Worm (Caenorhabditis elegans) whole organism, young adult: ENCODE results near the gene glrx-21.

Source experiments
- B0019.2 ChIP-seq: fragments of 200-800 bp; sonication (Bioruptor generic); conservative IDR thresholded peaks from 2 replicates; pipeline ENCODE4 v1.3.6; 2022; ENCODE audit warnings: missing genetic modification reagents, missing genetic modification characterization, missing compliant biosample characterization
- C06A6.2 ChIP-seq: fragments of 200-800 bp; sonication (Bioruptor generic); conservative IDR thresholded peaks from 2 replicates; pipeline ENCODE4 v1.3.6; 2022; ENCODE audit warnings: missing genetic modification characterization, missing compliant biosample characterization
- F33H1.4 ChIP-seq: fragments of 200-800 bp; sonication (Bioruptor generic); IDR thresholded peaks from 2 replicates; pipeline ENCODE4 v1.3.6; 2022; ENCODE audit warnings: missing genetic modification reagents, missing genetic modification characterization, missing compliant biosample characterization
- F37B4.10 ChIP-seq: fragments of 200-800 bp; sonication (Bioruptor generic); IDR thresholded peaks from 2 replicates; pipeline ENCODE4 v1.3.6; 2022; ENCODE audit warnings: missing genetic modification characterization, missing compliant biosample characterization
- F52B5.7 ChIP-seq: sonication (generic microtip); optimal IDR thresholded peaks from 2 replicates; lab custom pipeline; 2016; ENCODE audit warnings: mild to moderate bottlenecking, missing genetic modification characterization, missing compliant biosample characterization
- K11D2.4 ChIP-seq: fragments of 200-800 bp; sonication (Bioruptor generic); IDR thresholded peaks from 2 replicates; pipeline ENCODE4 v1.3.6; 2022; ENCODE audit warnings: missing genetic modification reagents, missing genetic modification characterization, missing compliant biosample characterization
- T07F8.4 ChIP-seq: sonication (generic microtip); optimal IDR thresholded peaks from 2 replicates; lab custom pipeline; 2016; ENCODE audit warnings: mild to moderate bottlenecking, missing genetic modification characterization, moderate library complexity, missing compliant biosample characterization
- T26A5.8 ChIP-seq: sonication (generic microtip); optimal IDR thresholded peaks from 2 replicates; lab custom pipeline; 2016; ENCODE audit warnings: missing genetic modification characterization, missing compliant biosample characterization
- Y53F4B.3 ChIP-seq: fragments of 200-800 bp; sonication (Bioruptor generic); IDR thresholded peaks from 2 replicates; pipeline ENCODE4 v1.3.6; 2022; ENCODE audit warnings: missing genetic modification reagents, missing genetic modification characterization, missing compliant biosample characterization
- Y79H2A.3 ChIP-seq: fragments of 200-800 bp; sonication (Bioruptor generic); conservative IDR thresholded peaks from 2 replicates; pipeline ENCODE4 v1.3.6; 2022; ENCODE audit warnings: missing genetic modification reagents, missing genetic modification characterization, missing compliant biosample characterization
- ZK185.1 ChIP-seq: sonication (generic microtip); optimal IDR thresholded peaks from 2 replicates; lab custom pipeline; 2016; ENCODE audit warnings: mild to moderate bottlenecking, missing genetic modification characterization, missing compliant biosample characterization; ENCODE audit not compliant: poor library complexity, severe bottlenecking
- ama-1 ChIP-seq, 3 experiments: fragments of 150-350 bp in 1 of 3; sonication (generic microtip) in 2 of 3; optimal IDR thresholded peaks; 2 replicates each; lab custom pipeline; 2014 to 2018; ENCODE audit warnings: missing biosample characterization in 2 of 3, missing genetic modification characterization in 2 of 3, missing genetic modification reagents in 2 of 3
- aptf-2 ChIP-seq: fragments of 200-800 bp; sonication (Bioruptor generic); conservative IDR thresholded peaks from 2 replicates; pipeline ENCODE4 v1.3.6; 2022; ENCODE audit warnings: missing genetic modification reagents, missing genetic modification characterization, missing compliant biosample characterization
- attf-3 ChIP-seq: fragments of 200-800 bp; sonication (Bioruptor generic); conservative IDR thresholded peaks from 2 replicates; pipeline ENCODE4 v1.3.6; 2022; ENCODE audit warnings: missing genetic modification reagents, missing genetic modification characterization, missing compliant biosample characterization
- bed-2 ChIP-seq: fragments of 200-800 bp; sonication (Bioruptor generic); IDR thresholded peaks from 2 replicates; pipeline ENCODE4 v1.3.6; 2022; ENCODE audit warnings: missing genetic modification reagents, missing genetic modification characterization, missing compliant biosample characterization
- cebp-1 ChIP-seq, 2 experiments: fragments of 200-800 bp in 1 of 2; sonication (Bioruptor generic) in 1 of 2; sonication (generic microtip) in 1 of 2; IDR thresholded peaks in 1 of 2; optimal IDR thresholded peaks in 1 of 2; 2 replicates each; pipeline versions ENCODE4 v1.3.6 to Lab custom; 2017 to 2022; ENCODE audit warnings: missing compliant biosample characterization in 2 of 2, missing genetic modification characterization in 2 of 2, mild to moderate bottlenecking in 1 of 2, missing genetic modification reagents in 1 of 2, moderate library complexity in 1 of 2
- ceh-100 ChIP-seq: fragments of 200-800 bp; sonication (Bioruptor generic); IDR thresholded peaks from 2 replicates; pipeline ENCODE4 v1.3.6; 2022; ENCODE audit warnings: missing genetic modification reagents, missing genetic modification characterization, missing compliant biosample characterization
- ceh-79 ChIP-seq: sonication (generic microtip); optimal IDR thresholded peaks from 2 replicates; lab custom pipeline; 2017; ENCODE audit warnings: mild to moderate bottlenecking, missing genetic modification characterization, missing compliant biosample characterization
- chd-7 ChIP-seq: sonication (generic microtip); optimal IDR thresholded peaks from 2 replicates; lab custom pipeline; 2016; ENCODE audit warnings: mild to moderate bottlenecking, missing genetic modification characterization, moderate library complexity, missing compliant biosample characterization
- dpl-1 ChIP-seq: fragments of 150-350 bp; optimal IDR thresholded peaks from 2 replicates; lab custom pipeline; 2014; ENCODE audit warnings: missing biosample characterization, missing genetic modification reagents, missing genetic modification characterization
- hsf-1 ChIP-seq: fragments of 200-800 bp; sonication (Bioruptor generic); IDR thresholded peaks from 2 replicates; pipeline ENCODE4 v1.3.6; 2022; ENCODE audit warnings: missing genetic modification reagents, missing genetic modification characterization, missing compliant biosample characterization
- lin-26 ChIP-seq: fragments of 200-800 bp; sonication (Bioruptor generic); IDR thresholded peaks from 2 replicates; pipeline ENCODE4 v1.3.6; 2022; ENCODE audit warnings: missing genetic modification reagents, missing genetic modification characterization, missing compliant biosample characterization
- lin-54 ChIP-seq: fragments of 200-800 bp; sonication (Bioruptor generic); optimal IDR thresholded peaks from 2 replicates; lab custom pipeline; 2018; ENCODE audit warnings: mild to moderate bottlenecking, missing genetic modification characterization, missing compliant biosample characterization
- lir-1 ChIP-seq: fragments of 200-800 bp; sonication (Bioruptor generic); conservative IDR thresholded peaks from 2 replicates; pipeline ENCODE4 v1.3.6; 2022; ENCODE audit warnings: missing genetic modification reagents, missing genetic modification characterization, missing compliant biosample characterization
- madf-3 ChIP-seq: fragments of 200-800 bp; sonication (Bioruptor generic); IDR thresholded peaks from 2 replicates; pipeline ENCODE4 v1.3.6; 2022; ENCODE audit warnings: missing genetic modification reagents, missing genetic modification characterization, missing compliant biosample characterization
- madf-8 ChIP-seq: fragments of 200-800 bp; sonication (Bioruptor generic); conservative IDR thresholded peaks from 2 replicates; pipeline ENCODE4 v1.3.6; 2022; ENCODE audit warnings: missing genetic modification reagents, missing genetic modification characterization, missing compliant biosample characterization
- mel-28 ChIP-seq: sonication (generic microtip); optimal IDR thresholded peaks from 2 replicates; lab custom pipeline; 2016; ENCODE audit warnings: borderline replicate concordance, mild to moderate bottlenecking, missing genetic modification characterization, missing compliant biosample characterization
- mxl-1 ChIP-seq: sonication (generic microtip); optimal IDR thresholded peaks from 2 replicates; lab custom pipeline; 2016; ENCODE audit warnings: missing genetic modification characterization, missing compliant biosample characterization
- nfya-2 ChIP-seq: fragments of 200-800 bp; sonication (Bioruptor generic); IDR thresholded peaks from 2 replicates; pipeline ENCODE4 v1.3.6; 2022; ENCODE audit warnings: missing genetic modification reagents, missing genetic modification characterization, missing compliant biosample characterization
- nhr-120 ChIP-seq: fragments of 200-800 bp; sonication (Bioruptor generic); IDR thresholded peaks from 2 replicates; pipeline ENCODE4 v1.3.6; 2022; ENCODE audit warnings: missing genetic modification characterization, missing compliant biosample characterization
- nhr-179 ChIP-seq: sonication (generic microtip); optimal IDR thresholded peaks from 2 replicates; lab custom pipeline; 2016; ENCODE audit warnings: mild to moderate bottlenecking, missing genetic modification characterization, missing compliant biosample characterization
- nhr-80 ChIP-seq: sonication (generic microtip); optimal IDR thresholded peaks from 2 replicates; lab custom pipeline; 2016; ENCODE audit warnings: missing genetic modification characterization, missing compliant biosample characterization
- nhr-90 ChIP-seq: sonication (generic microtip); optimal IDR thresholded peaks from 2 replicates; lab custom pipeline; 2016; ENCODE audit warnings: missing genotype, mild to moderate bottlenecking, missing genetic modification characterization, missing compliant biosample characterization
- snpc-1.1 ChIP-seq: sonication (generic microtip); optimal IDR thresholded peaks from 2 replicates; lab custom pipeline; 2017; ENCODE audit warnings: missing genetic modification characterization, mild to moderate bottlenecking, missing compliant biosample characterization, antibody characterized with exemption, moderate library complexity, missing genotype, missing genetic modification reagents; ENCODE audit not compliant: insufficient read depth
- tbp1 ChIP-seq: fragments of 200-800 bp; sonication (Bioruptor generic); optimal IDR thresholded peaks from 2 replicates; lab custom pipeline; 2018; ENCODE audit warnings: mild to moderate bottlenecking, missing genetic modification characterization, missing compliant biosample characterization
- xnd-1 ChIP-seq: sonication (generic microtip); optimal IDR thresholded peaks from 2 replicates; lab custom pipeline; 2016; ENCODE audit warnings: missing genotype, missing genetic modification reagents, missing genetic modification characterization, missing compliant biosample characterization
- ztf-28 ChIP-seq: fragments of 200-800 bp; sonication (Bioruptor generic); IDR thresholded peaks from 2 replicates; pipeline ENCODE4 v1.3.6; 2022; ENCODE audit warnings: missing genetic modification reagents, missing genetic modification characterization, missing compliant biosample characterization
- ztf-6 ChIP-seq: fragments of 200-800 bp; sonication (Bioruptor generic); IDR thresholded peaks from 2 replicates; pipeline ENCODE4 v1.3.6; 2022; ENCODE audit warnings: missing genetic modification reagents, missing genetic modification characterization, missing compliant biosample characterization

glrx-21 gene

DNA sequence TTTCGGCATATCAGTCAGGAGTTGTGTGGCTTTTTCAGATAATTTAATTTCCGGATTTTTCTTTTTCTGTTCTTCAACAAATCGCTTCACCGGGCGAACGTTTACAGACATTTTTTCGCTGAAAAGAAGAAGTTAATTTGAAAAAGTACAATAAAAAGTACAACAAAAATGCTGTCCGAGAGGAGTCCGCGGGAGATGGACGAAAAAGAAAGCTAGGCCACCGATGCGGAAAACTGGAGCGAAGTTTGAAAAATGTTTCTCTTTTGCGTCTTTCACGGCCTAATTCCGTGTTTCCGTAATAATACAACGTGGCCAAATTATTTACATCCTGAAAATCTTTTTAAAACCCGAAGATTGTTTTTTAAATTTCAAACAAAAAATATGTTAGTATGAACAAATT, 3.3 kb upstream of the glrx-21 start, which contains the start of gene thoc-5 (continued):
- TF ChIP-seq mxl-1 (tag; lab: Kevin White, UChicago), result no peak
- no peak for TF ChIP-seq Y53F4B.3 (GFP tag; lab: Robert Waterston, UW)
- TF ChIP-seq nhr-179 (tag; lab: Kevin White, UChicago), result no peak
- 0 out of 2 replicates have a peak, but pooled peaks have one; percentile 25 for TF ChIP-seq ztf-28 (GFP tag; lab: Robert Waterston, UW)
- no peak for TF ChIP-seq B0019.2 (GFP tag; lab: Robert Waterston, UW)
- peak; percentile 61 for TF ChIP-seq F33H1.4 (GFP tag; lab: Robert Waterston, UW)
- no peak for TF ChIP-seq hsf-1
- TF ChIP-seq lin-54 (GFP tag; lab: Kevin White, UChicago), result peak; percentile 94
- peak; percentile 75 for TF ChIP-seq aptf-2 (GFP tag; lab: Robert Waterston, UW)
- TF ChIP-seq K11D2.4, result peak; percentile 77
- TF ChIP-seq tbp1 (GFP tag; lab: Kevin White, UChicago), result no peak
- no peak for TF ChIP-seq C06A6.2
- peak; percentile 47 for TF ChIP-seq madf-8 (GFP tag; lab: Robert Waterston, UW)
- no peak for TF ChIP-seq T07F8.4 (tag; lab: Kevin White, UChicago)
- no peak for TF ChIP-seq ceh-79
- no peak for TF ChIP-seq chd-7 (tag; lab: Kevin White, UChicago)

DNA sequence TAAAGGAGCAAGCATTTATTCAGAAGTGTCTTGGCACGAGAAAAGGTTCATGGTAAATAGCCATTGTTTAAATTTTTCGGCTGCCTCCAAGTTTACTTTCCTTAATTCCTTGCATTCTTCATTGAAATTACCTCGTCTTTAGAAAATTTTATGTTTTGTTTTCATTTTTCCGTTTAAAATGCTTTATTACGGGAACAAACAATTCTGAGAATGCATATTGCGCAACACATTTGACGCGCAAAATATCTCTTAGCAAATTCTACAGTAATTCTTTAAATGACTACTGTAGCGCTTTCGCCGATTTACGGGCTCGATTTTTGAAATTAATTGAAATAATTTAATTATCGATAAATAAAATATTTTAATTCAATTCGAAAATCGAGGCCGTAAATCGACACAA, 1.4 kb downstream of the glrx-21 start:
- TF ChIP-seq nhr-120, result no peak
- no peak for TF ChIP-seq dpl-1 (GFP tag; lab: Kevin White, UChicago)
- TF ChIP-seq nhr-80 (tag; lab: Kevin White, UChicago), result no peak
- TF ChIP-seq snpc-1.1 (tag; lab: Kevin White, UChicago), result no peak
- no peak for TF ChIP-seq xnd-1 (tag; lab: Kevin White, UChicago)
- TF ChIP-seq F37B4.10 (GFP tag; lab: Robert Waterston, UW), result no peak
- TF ChIP-seq mel-28, result no peak
- no peak for TF ChIP-seq attf-3 (GFP tag; lab: Robert Waterston, UW)
- no peak for TF ChIP-seq lin-26 (GFP tag; lab: Robert Waterston, UW)

DNA sequence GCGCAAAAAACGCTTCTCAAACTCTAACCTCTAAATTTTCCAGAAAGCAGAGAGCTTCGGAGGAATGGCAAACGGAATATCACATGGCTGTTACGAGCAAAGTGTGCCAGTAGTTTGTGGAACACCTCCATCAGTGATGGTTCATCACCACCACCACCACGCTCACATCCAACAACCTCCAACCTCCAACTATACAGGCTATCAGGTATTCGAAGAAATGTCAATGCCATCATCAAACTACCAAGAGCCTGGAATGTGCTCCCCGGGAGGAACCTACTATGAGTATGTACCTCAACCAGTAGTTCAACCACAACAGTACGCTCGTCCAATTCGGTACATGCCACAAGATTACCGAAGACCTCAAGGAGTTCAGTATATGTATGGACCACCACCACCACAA, 2.4 kb downstream of the glrx-21 start:
- no peak for TF ChIP-seq bed-2 (GFP tag; lab: Robert Waterston, UW)
- no peak for TF ChIP-seq chd-7 (tag; lab: Kevin White, UChicago)
- no peak for TF ChIP-seq ztf-6 (GFP tag; lab: Robert Waterston, UW)
- TF ChIP-seq lir-1 (GFP tag; lab: Robert Waterston, UW), result no peak
- TF ChIP-seq nfya-2 (GFP tag; lab: Robert Waterston, UW), result no peak
- no peak for TF ChIP-seq ceh-100 (GFP tag; lab: Robert Waterston, UW)
- no peak for TF ChIP-seq nhr-80 (tag; lab: Kevin White, UChicago)
- no peak for TF ChIP-seq hsf-1
- TF ChIP-seq ZK185.1, result no peak
- no peak for TF ChIP-seq tbp1 (GFP tag; lab: Kevin White, UChicago)
- no peak for TF ChIP-seq T26A5.8 (tag; lab: Kevin White, UChicago)
- TF ChIP-seq F52B5.7 (tag; lab: Kevin White, UChicago), result no peak
- no peak for TF ChIP-seq B0019.2 (GFP tag; lab: Robert Waterston, UW)
- TF ChIP-seq madf-3, result no peak
- no peak for TF ChIP-seq Y79H2A.3
- TF ChIP-seq, all 124 proteins: peak for 0

DNA sequence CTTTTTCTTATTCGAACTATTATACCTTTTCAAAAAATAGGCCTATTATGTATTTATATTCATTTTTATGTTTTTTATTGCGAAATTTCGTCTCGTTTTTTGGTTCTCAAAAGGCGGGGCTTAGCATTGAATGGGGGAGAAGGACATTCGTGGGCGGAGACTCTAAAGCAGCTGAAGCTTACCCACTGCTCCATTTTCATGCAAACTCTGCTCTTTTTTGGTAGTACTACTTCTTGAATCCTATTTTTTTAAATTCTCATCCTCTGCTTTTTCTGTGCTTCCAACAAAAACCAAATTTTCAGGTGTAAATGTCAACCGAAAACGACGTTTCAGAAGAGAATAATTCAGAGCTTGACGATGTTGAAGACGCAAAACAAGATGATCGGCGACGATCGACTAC, 4.5 kb downstream of the glrx-21 start, which contains the start of gene ZK121.2:
TSS of gene ZK121.2 (plus strand) at position 301 of the 400 bp plus-strand sequence.
- TF ChIP-seq nhr-90 (tag; lab: Kevin White, UChicago), result no peak
- no peak for TF ChIP-seq cebp-1 (GFP tag; IDR thresholded peaks at IDR 0.05; lab: Robert Waterston, UW)
- peak; percentile 49 for TF ChIP-seq cebp-1 (tag; optimal IDR thresholded peaks at IDR 0.05; lab: Kevin White, UChicago)
- TF ChIP-seq ama-1 (optimal IDR thresholded peaks at IDR 0.05; lab: Kevin White, UChicago), result no peak
- TF ChIP-seq ama-1 (GFP tag; optimal IDR thresholded peaks at IDR 0.05; lab: Kevin White, UChicago), result no peak
